Worm (Caenorhabditis elegans): ENCODE results near the gene npr-20.

Gene npr-20

DNA sequence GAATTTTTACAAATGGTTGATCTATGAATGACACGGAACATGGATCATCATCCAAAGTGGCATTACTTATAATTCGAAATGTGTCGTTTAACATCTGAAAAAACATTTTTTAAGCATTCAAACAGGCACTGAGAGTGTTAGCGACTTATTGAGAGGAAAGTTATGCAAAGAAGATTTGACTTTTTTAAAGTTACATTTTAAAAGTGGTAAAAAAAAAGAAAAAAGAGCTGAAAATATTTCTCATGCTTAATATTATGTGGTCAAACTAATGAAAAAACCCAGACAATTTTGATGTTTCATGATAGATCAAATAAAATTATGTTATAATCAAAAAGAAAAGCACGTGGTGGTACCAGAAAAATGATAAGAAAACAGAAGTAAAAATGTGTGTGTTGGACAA lies at the start of gene npr-20:
TSS of gene npr-20 (minus strand) at position 101 of the 400 bp plus-strand sequence.
- no peak for TF ChIP-seq ztf-29 (GFP tag; IDR thresholded peaks at IDR 0.05)
- TF ChIP-seq tab-1 (GFP tag; IDR thresholded peaks at IDR 0.05): no peak
- TF ChIP-seq med-1 (GFP tag; optimal IDR thresholded peaks at IDR 0.05; ENCODE audit: insufficient read depth): no peak
- no peak for TF ChIP-seq ref-1 (GFP tag; conservative IDR thresholded peaks at IDR 0.05)
- no peak for TF ChIP-seq flt-1 (GFP tag; IDR thresholded peaks at IDR 0.05)
- TF ChIP-seq cog-1 (tag; optimal IDR thresholded peaks at IDR 0.05): no peak
- no peak for TF ChIP-seq klf-2 (GFP tag; conservative IDR thresholded peaks at IDR 0.05)
- no peak for TF ChIP-seq ztf-23 (GFP tag; IDR thresholded peaks at IDR 0.05)
- TF ChIP-seq T22C8.4 (GFP tag; IDR thresholded peaks at IDR 0.05): no peak

DNA sequence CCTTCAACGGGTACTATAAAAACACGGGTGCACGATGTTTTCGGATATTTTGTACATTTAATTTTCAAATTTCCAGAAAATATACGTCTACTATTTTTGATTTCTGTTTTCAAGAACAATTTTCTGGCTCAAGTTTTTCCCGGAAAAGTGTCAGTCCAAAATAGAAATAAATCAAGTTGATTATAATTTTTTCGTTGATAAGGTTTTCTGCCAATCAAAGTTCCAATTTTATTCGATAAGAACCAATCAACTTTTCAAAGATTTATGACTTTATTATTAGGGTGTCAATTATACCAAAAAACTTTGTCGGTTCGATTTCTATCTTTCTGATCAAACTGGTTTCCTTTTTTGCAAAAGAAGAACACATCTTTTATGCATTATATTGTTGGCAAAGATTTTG lies 49.7 kb upstream of the npr-20 start:
- TF ChIP-seq ztf-29 (GFP tag; IDR thresholded peaks at IDR 0.05): no peak
- TF ChIP-seq klf-2 (GFP tag; conservative IDR thresholded peaks at IDR 0.05): no peak
- no peak for TF ChIP-seq ztf-23 (GFP tag; IDR thresholded peaks at IDR 0.05)
- no peak for TF ChIP-seq tab-1 (GFP tag; IDR thresholded peaks at IDR 0.05)
- no peak for TF ChIP-seq ref-1 (GFP tag; conservative IDR thresholded peaks at IDR 0.05)
- TF ChIP-seq T22C8.4 (GFP tag; IDR thresholded peaks at IDR 0.05): no peak
- no peak for TF ChIP-seq cog-1 (tag; optimal IDR thresholded peaks at IDR 0.05)
- TF ChIP-seq med-1 (GFP tag; optimal IDR thresholded peaks at IDR 0.05; ENCODE audit: insufficient read depth): no peak
- no peak for TF ChIP-seq flt-1 (GFP tag; IDR thresholded peaks at IDR 0.05)

DNA sequence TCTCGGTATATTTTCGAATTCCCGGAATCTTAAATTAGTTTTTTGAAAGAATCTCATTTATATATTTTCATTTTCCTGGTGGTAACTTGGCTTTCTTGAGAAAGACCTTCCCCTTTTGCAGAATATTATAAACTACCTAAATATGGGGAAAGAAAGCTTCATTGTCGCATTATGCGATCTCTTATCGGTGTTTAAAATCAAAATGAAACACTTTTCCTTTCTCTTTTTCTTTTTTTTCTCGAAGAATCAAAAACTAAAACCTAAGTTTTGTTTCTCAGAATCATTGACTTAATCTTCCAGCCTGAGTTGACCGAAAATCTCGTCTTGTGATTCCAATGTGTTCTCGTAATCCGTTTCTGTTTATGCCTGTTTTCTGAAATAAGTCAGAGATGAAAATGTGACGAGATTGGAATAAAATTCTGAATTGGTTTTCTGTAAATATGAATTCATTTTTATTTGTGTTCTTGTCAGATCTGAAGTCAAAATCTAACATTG lies 47.6 kb upstream of the npr-20 start:
- no peak for TF ChIP-seq flt-1 (GFP tag; IDR thresholded peaks at IDR 0.05)
- TF ChIP-seq ztf-23 (GFP tag; IDR thresholded peaks at IDR 0.05): no peak
- no peak for TF ChIP-seq ztf-29 (GFP tag; IDR thresholded peaks at IDR 0.05)
- no peak for TF ChIP-seq ref-1 (GFP tag; conservative IDR thresholded peaks at IDR 0.05)
- TF ChIP-seq T22C8.4 (GFP tag; IDR thresholded peaks at IDR 0.05): no peak
- TF ChIP-seq cog-1 (tag; optimal IDR thresholded peaks at IDR 0.05): no peak
- no peak for TF ChIP-seq tab-1 (GFP tag; IDR thresholded peaks at IDR 0.05)
- no peak for TF ChIP-seq med-1 (GFP tag; optimal IDR thresholded peaks at IDR 0.05; ENCODE audit: insufficient read depth)
- no peak for TF ChIP-seq klf-2 (GFP tag; conservative IDR thresholded peaks at IDR 0.05)

DNA sequence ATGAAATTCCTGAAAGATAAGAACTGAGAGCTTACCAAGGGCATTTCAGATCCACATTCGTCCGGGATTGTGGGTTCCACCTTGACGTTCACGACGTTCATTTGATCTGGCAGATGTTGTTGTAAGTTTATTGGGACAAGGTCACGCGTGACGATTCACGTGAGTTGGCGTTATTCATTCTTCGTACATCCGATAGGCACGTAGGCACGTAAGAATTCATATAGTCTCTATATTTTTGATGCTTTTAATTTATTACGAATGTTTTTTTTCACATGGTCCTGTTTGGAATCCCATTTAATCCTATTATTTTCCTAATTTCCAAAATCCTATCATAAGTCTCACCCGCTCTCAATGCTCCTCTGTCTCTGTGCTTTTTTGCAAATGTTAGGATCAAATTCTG lies 47.0 kb upstream of the npr-20 start, which contains the start of gene B0457.4:
TSS of gene B0457.4 (minus strand) at position 101 of the 400 bp plus-strand sequence.
- TF ChIP-seq klf-2 (GFP tag; conservative IDR thresholded peaks at IDR 0.05) (no peak), ref-1 (GFP tag; conservative IDR thresholded peaks at IDR 0.05) (no peak), tab-1 (GFP tag; IDR thresholded peaks at IDR 0.05) (no peak), T22C8.4 (GFP tag; IDR thresholded peaks at IDR 0.05) (no peak), ztf-29 (GFP tag; IDR thresholded peaks at IDR 0.05) (no peak), med-1 (GFP tag; optimal IDR thresholded peaks at IDR 0.05; ENCODE audit: insufficient read depth) (no peak), cog-1 (tag; optimal IDR thresholded peaks at IDR 0.05) (no peak), flt-1 (GFP tag; IDR thresholded peaks at IDR 0.05) (no peak), ztf-23 (GFP tag; IDR thresholded peaks at IDR 0.05) (no peak)

DNA sequence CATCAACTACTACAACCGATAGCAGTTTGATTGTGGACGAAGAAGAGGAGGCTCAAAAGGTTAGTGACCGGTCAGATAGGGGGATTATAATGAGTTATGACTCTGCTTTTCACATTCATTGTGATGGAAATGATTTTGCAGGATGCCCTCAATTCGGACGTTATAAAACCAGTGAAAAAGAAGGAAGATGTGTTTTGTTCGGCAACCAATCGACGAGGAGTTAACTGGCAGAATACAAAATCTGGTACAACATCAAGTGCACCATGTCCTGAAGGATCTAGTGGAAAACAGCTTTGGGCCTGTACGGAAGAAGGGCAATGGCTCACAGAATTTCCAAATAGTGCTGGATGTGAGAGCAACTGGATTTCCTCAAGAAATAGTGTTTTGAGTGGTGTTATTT lies 38.9 kb upstream of the npr-20 start:
- TF ChIP-seq T22C8.4 (GFP tag; IDR thresholded peaks at IDR 0.05) (no peak), klf-2 (GFP tag; conservative IDR thresholded peaks at IDR 0.05) (no peak)

DNA sequence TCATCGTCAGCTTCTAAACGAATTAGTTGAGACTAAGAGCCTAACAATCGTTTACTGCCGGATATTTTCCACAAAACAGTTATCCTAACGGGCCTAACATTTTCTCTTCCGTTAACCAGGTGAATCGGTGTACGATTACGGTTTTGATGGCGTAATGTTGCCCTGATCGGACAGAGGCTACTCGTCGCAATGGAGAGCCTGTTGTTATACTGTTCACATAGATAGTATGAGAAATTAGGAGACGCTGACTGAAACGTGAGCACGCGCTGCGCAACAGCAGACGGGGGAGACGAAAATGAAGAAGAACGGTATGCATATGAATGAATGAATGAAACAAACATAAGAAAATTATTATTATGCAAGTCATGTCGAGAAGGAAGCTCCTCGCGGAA lies 34.4 kb upstream of the npr-20 start:
- no peak for TF ChIP-seq flt-1 (GFP tag; IDR thresholded peaks at IDR 0.05)
- TF ChIP-seq med-1 (GFP tag; optimal IDR thresholded peaks at IDR 0.05; ENCODE audit: insufficient read depth): no peak
- TF ChIP-seq tab-1 (GFP tag; IDR thresholded peaks at IDR 0.05): no peak
- TF ChIP-seq cog-1 (tag; optimal IDR thresholded peaks at IDR 0.05): no peak
- TF ChIP-seq ref-1 (GFP tag; conservative IDR thresholded peaks at IDR 0.05): no peak
- TF ChIP-seq T22C8.4 (GFP tag; IDR thresholded peaks at IDR 0.05): no peak
- no peak for TF ChIP-seq ztf-29 (GFP tag; IDR thresholded peaks at IDR 0.05)
- no peak for TF ChIP-seq ztf-23 (GFP tag; IDR thresholded peaks at IDR 0.05)
- TF ChIP-seq klf-2 (GFP tag; conservative IDR thresholded peaks at IDR 0.05): no peak

DNA sequence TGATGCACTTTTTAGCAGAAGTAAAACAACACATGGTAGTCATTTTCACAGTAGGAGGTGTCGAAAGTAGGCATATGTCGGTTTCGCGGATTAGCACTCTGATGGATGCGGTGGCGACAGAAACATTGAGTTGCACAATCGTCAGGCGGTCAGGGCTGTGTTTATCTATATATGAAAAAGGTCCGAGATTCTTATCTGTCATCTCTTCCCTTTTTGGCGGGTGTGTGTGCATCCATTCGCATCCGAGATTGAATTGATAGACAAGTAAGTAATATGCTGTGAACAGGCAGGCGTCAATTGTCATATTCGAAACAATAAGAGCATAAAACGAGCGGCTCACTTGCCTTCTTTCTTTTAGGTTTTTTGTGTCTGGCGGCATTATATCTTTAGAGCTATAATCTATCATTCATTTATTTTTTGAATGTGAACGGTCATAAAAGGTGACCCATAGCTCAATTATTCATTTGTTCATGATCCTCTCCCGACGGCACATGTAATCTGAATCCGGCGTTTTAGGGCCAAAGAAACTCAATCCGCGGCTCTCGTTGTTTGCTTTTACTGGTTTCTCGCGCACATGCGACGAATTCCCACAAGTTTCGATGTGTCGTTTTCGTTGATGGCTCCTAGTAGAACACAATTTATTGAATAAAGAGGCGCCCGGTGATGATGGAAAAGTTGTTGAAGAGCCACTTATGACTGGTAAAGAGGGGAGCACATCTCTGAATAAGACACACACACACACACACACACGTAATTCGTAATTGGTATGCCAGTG lies 33.8 kb upstream of the npr-20 start:
- TF ChIP-seq med-1 (GFP tag; optimal IDR thresholded peaks at IDR 0.05; ENCODE audit: insufficient read depth) (no peak), ref-1 (GFP tag; conservative IDR thresholded peaks at IDR 0.05) (0 out of 2 replicates have a peak, but pooled peaks have one; percentile 31), klf-2 (GFP tag; conservative IDR thresholded peaks at IDR 0.05) (no peak)

DNA sequence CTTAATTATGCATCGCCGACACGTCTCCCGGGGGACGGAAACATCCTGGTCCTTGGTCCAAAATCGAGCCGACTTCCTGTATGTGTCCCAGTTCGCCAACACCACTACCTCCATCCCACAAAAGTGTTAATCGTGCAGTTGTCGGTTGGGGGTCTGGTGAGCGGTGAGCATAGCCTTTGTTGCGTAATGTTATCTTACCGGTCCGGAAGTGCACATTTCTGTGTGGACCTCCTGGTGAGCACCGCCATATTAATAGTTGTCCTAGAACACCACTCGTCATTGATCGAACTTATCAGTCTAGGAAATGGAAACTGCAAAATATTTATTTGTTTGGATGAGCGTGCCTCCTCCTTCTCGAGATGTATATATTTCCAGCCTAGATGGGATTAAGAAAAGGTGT lies 32.3 kb upstream of the npr-20 start:
- no peak for TF ChIP-seq ztf-29 (GFP tag; IDR thresholded peaks at IDR 0.05)
- no peak for TF ChIP-seq T22C8.4 (GFP tag; IDR thresholded peaks at IDR 0.05)
- no peak for TF ChIP-seq ref-1 (GFP tag; conservative IDR thresholded peaks at IDR 0.05)
- TF ChIP-seq cog-1 (tag; optimal IDR thresholded peaks at IDR 0.05): no peak
- no peak for TF ChIP-seq klf-2 (GFP tag; conservative IDR thresholded peaks at IDR 0.05)
- TF ChIP-seq ztf-23 (GFP tag; IDR thresholded peaks at IDR 0.05): no peak
- no peak for TF ChIP-seq flt-1 (GFP tag; IDR thresholded peaks at IDR 0.05)
- TF ChIP-seq tab-1 (GFP tag; IDR thresholded peaks at IDR 0.05): no peak
- TF ChIP-seq med-1 (GFP tag; optimal IDR thresholded peaks at IDR 0.05; ENCODE audit: insufficient read depth): no peak

DNA sequence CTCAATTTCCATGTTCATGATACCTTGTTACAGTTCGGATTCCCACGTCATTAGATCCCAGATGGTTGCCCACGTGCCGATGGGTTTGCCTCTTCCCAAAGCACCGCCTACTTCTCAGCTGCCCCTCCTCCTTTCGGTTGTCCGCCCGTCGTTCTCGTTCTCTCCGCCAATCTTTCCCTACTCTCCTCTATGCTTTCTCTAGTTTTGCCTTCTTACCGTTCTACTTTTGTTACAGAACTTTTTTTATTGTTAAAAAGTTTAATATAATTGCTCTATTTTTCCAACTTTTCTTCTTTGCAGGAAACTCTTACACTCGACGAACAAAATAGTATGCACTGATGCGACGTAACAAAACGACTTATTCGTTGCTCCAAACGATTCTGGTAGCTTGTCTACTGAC lies 31.6 kb upstream of the npr-20 start, which contains the start of gene lat-1:
TSS of gene lat-1 (plus strand) at position 301 of the 400 bp plus-strand sequence.
- TF ChIP-seq tab-1 (GFP tag; IDR thresholded peaks at IDR 0.05) (no peak), ref-1 (GFP tag; conservative IDR thresholded peaks at IDR 0.05) (no peak), cog-1 (tag; optimal IDR thresholded peaks at IDR 0.05) (no peak), med-1 (GFP tag; optimal IDR thresholded peaks at IDR 0.05; ENCODE audit: insufficient read depth) (no peak), klf-2 (GFP tag; conservative IDR thresholded peaks at IDR 0.05) (no peak), T22C8.4 (GFP tag; IDR thresholded peaks at IDR 0.05) (no peak), ztf-23 (GFP tag; IDR thresholded peaks at IDR 0.05) (no peak), flt-1 (GFP tag; IDR thresholded peaks at IDR 0.05) (no peak), ztf-29 (GFP tag; IDR thresholded peaks at IDR 0.05) (no peak)
